Worm (Caenorhabditis elegans): Measurements from ENCODE around the gene egrh-2.

The egrh-2 gene

DNA sequence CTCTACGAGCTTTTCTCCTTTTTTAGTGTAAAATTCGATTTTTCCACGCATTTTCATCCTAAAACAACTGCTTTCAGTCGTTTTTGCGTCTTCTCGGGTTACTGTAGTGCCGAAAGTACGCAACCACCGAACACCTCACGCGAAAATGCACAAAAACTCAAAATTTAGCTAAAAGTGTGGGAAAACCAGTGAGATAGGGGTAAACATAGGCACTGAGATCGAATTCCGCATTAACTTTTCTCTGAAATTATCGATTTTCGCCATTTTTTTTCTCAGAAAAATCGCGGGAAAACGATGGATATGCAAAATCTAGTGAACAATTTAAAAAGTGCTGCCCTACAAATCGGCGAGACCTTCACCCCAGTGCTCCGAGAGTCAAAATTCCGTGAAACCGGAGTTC, 20.0 kb upstream of the egrh-2 start, which contains the start of gene atg-3:
atg-3 (plus strand) TSS at position 301 of the 400 bp plus-strand sequence.
- TF ChIP-seq snpc-4 (GFP tag; optimal IDR thresholded peaks at IDR 0.05), result no peak
- TF ChIP-seq snpc-4 (tag; optimal IDR thresholded peaks at IDR 0.05), result no peak
- TF ChIP-seq efl-1 (GFP tag; optimal IDR thresholded peaks at IDR 0.05), result no peak
- peak; percentile 21 for TF ChIP-seq lsl-1 (GFP tag; optimal IDR thresholded peaks at IDR 0.05)

- peak; percentile 41 for TF ChIP-seq lsl-1 (GFP tag; optimal IDR thresholded peaks at IDR 0.05)
- peak in 1 of 3 experiments; percentile 22 for TF ChIP-seq lin-35 (GFP tag; optimal IDR thresholded peaks at IDR 0.05)
- TF ChIP-seq attf-5 (GFP tag; optimal IDR thresholded peaks at IDR 0.05), result peak; percentile 48
- TF ChIP-seq ztf-28 (GFP tag; IDR thresholded peaks at IDR 0.05), result 0 out of 2 replicates have a peak, but pooled peaks have one; percentile 13
- TF ChIP-seq sea-2 (GFP tag; IDR thresholded peaks at IDR 0.05), result no peak
- TF ChIP-seq nfya-2 (GFP tag; IDR thresholded peaks at IDR 0.05), result no peak
- TF ChIP-seq lin-54 (GFP tag; optimal IDR thresholded peaks at IDR 0.05), result peak; percentile 7
- TF ChIP-seq mcd-1 (GFP tag; IDR thresholded peaks at IDR 0.05), result peak; percentile 68
- TF ChIP-seq efl-1 (GFP tag; optimal IDR thresholded peaks at IDR 0.05), result peak; percentile 10
- no peak for TF ChIP-seq bed-1 (GFP tag; IDR thresholded peaks at IDR 0.05)
- TF ChIP-seq T07F8.4 (tag; optimal IDR thresholded peaks at IDR 0.05), result no peak
- peak; percentile 27 for TF ChIP-seq K12H6.12 (tag; optimal IDR thresholded peaks at IDR 0.05)
- TF ChIP-seq nfyb-1 (GFP tag; IDR thresholded peaks at IDR 0.05), result 0 out of 2 replicates have a peak, but pooled peaks have one; percentile 17
- TF ChIP-seq Y67H2A.10 (GFP tag; conservative IDR thresholded peaks at IDR 0.05), result no peak
- TF ChIP-seq dox-1 (GFP tag; IDR thresholded peaks at IDR 0.05), result 0 out of 2 replicates have a peak, but pooled peaks have one; percentile 39
- peak; percentile 10 for TF ChIP-seq tbp1 (GFP tag; optimal IDR thresholded peaks at IDR 0.05)
- TF ChIP-seq B0035.1 (tag; optimal IDR thresholded peaks at IDR 0.05), result no peak
- peak; percentile 19 for TF ChIP-seq snpc-1.1 (tag; optimal IDR thresholded peaks at IDR 0.05; ENCODE audit: insufficient read depth)
- TF ChIP-seq nfya-1 (tag; optimal IDR thresholded peaks at IDR 0.05; ENCODE audit: borderline replicate concordance, insufficient read depth), result no peak
- peak; percentile 24 for TF ChIP-seq lin-40 (tag; optimal IDR thresholded peaks at IDR 0.05)
- no peak for TF ChIP-seq cebp-1 (GFP tag; IDR thresholded peaks at IDR 0.05)
- peak; percentile 37 for TF ChIP-seq cebp-1 (tag; optimal IDR thresholded peaks at IDR 0.05)
- TF ChIP-seq unc-62 (GFP tag; optimal IDR thresholded peaks at IDR 0.05), result no peak
- TF ChIP-seq madf-6 (GFP tag; IDR thresholded peaks at IDR 0.05), result peak; percentile 51; the same call in 1 of the 2 replicates
- TF ChIP-seq bed-2 (GFP tag; IDR thresholded peaks at IDR 0.05), result no peak
- TF ChIP-seq F33H1.4 (GFP tag; IDR thresholded peaks at IDR 0.05), result peak; percentile 52
- no peak for TF ChIP-seq nhr-120 (GFP tag; IDR thresholded peaks at IDR 0.05)
Measured at ce11 chrIV:1009546-1009945, 19.3 kb upstream of the egrh-2 start, which contains the start of gene Y55F3AM.9. Gene Y55F3AM.9 (minus strand): TSS chrIV:1009734.

DNA sequence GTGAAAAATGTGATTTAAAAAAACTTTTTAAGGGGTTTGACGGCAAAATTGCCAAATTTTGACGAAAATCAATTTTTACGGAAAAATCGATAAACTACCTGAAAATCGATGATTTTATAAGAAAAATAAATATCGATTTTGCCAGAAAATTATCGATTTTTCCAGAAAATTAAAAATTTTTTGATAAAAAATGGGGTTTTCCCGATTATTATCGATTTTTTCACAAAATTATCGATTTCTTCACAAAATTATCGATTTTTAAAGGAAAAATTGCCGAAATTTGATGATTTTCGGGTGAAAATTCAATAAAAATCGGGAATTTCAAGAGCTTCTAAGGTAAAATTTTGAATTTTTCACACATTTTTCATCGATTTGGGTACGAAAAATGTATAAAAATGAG, 16.4 kb upstream of the egrh-2 start:
- no peak for TF ChIP-seq die-1 (tag; optimal IDR thresholded peaks at IDR 0.05)
- TF ChIP-seq attf-6 (GFP tag; IDR thresholded peaks at IDR 0.05), result no peak

DNA sequence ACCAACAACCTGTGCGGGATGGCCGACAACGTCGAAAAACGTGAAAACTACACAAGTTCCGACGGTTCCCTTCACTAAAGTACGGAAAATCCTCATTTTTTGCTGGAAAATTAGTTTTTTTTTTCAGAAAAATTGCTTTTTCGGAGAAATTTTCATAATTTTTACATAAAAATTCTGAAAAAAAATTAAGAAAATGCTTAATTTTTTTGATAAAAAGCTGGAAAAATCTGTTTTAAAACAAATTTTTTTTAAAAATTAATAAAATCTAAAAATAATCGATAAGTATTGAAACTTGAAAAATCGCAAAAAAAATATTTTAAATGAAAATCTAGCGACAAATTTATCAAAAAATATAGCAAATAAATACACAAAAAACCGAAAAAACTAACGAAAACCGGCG, 15.5 kb upstream of the egrh-2 start, which contains the start of gene immp-2:
immp-2 (minus strand) TSS at position 101 of the 400 bp plus-strand sequence.
- no peak for TF ChIP-seq hsf-1 (GFP tag; IDR thresholded peaks at IDR 0.05)
- TF ChIP-seq mxl-1 (tag; optimal IDR thresholded peaks at IDR 0.05), result no peak
- no peak for TF ChIP-seq attf-6 (GFP tag; IDR thresholded peaks at IDR 0.05)
- no peak for TF ChIP-seq pbrm-1 (GFP tag; IDR thresholded peaks at IDR 0.05)
- no peak for TF ChIP-seq snpc-3.4 (tag; optimal IDR thresholded peaks at IDR 0.05)
